Worm (Caenorhabditis elegans) whole organism, midembryonic: ENCODE data around the gene F21D9.4.

Source experiments
- T22C8.4 ChIP-seq: fragments of 200-800 bp; sonication (Bioruptor generic); IDR thresholded peaks from 2 replicates; pipeline ENCODE4 v1.3.6; 2022; ENCODE audit warnings: missing genetic modification characterization, missing compliant biosample characterization
- flt-1 ChIP-seq: fragments of 200-800 bp; sonication (Bioruptor generic); IDR thresholded peaks from 2 replicates; pipeline ENCODE4 v1.3.6; 2022; ENCODE audit warnings: missing genetic modification characterization, missing compliant biosample characterization
- klf-2 ChIP-seq: fragments of 200-800 bp; sonication (Bioruptor generic); conservative IDR thresholded peaks from 2 replicates; pipeline ENCODE4 v1.3.6; 2022; ENCODE audit warnings: missing genetic modification reagents, missing genetic modification characterization, missing compliant biosample characterization
- med-1 ChIP-seq: sonication (generic microtip); optimal IDR thresholded peaks from 2 replicates; lab custom pipeline; 2017; ENCODE audit warnings: missing genetic modification characterization, mild to moderate bottlenecking, missing compliant biosample characterization, antibody characterized with exemption, missing genetic modification reagents; ENCODE audit not compliant: insufficient read depth
- ref-1 ChIP-seq: fragments of 200-800 bp; sonication (Bioruptor generic); conservative IDR thresholded peaks from 2 replicates; pipeline ENCODE4 v1.3.6; 2022; ENCODE audit warnings: missing genetic modification reagents, missing genetic modification characterization, missing compliant biosample characterization
- tab-1 ChIP-seq: fragments of 200-800 bp; sonication (Bioruptor generic); IDR thresholded peaks from 2 replicates; pipeline ENCODE4 v1.3.6; 2022; ENCODE audit warnings: missing genetic modification characterization, missing compliant biosample characterization
- ztf-29 ChIP-seq: fragments of 200-800 bp; sonication (Bioruptor generic); IDR thresholded peaks from 2 replicates; pipeline ENCODE4 v1.3.6; 2022; ENCODE audit warnings: missing genetic modification reagents, missing genetic modification characterization, missing compliant biosample characterization

ce11 chrV:19293025-19293424 lies 39.4 kb downstream of the F21D9.4 start, which contains the start of gene F55C9.5:
- TF ChIP-seq klf-2 (GFP tag; lab: Robert Waterston, UW) (no peak), tab-1 (GFP tag; lab: Robert Waterston, UW) (no peak), flt-1 (GFP tag; lab: Robert Waterston, UW) (no peak), med-1 (GFP tag; lab: Kevin White, UChicago) (no peak), ztf-29 (no peak), ref-1 (GFP tag; lab: Robert Waterston, UW) (no peak), T22C8.4 (GFP tag; lab: Robert Waterston, UW) (no peak)
